Worm (Caenorhabditis elegans) whole organism, L1 larva: Measurements from ENCODE around the gene F54F2.9.

ENCODE experiments used
- C04F5.9 ChIP-seq: sonication (generic microtip); optimal IDR thresholded peaks from 2 replicates; lab custom pipeline; 2016; ENCODE audit warnings: missing genetic modification characterization, missing compliant biosample characterization
- F16B12.6 ChIP-seq: fragments of 150-350 bp; optimal IDR thresholded peaks from 2 replicates; lab custom pipeline; 2014; ENCODE audit warnings: missing biosample characterization, missing genetic modification characterization
- Y116A8C.19 ChIP-seq: sonication (generic microtip); optimal IDR thresholded peaks from 2 replicates; lab custom pipeline; 2016; ENCODE audit warnings: missing compliant biosample characterization, missing genetic modification characterization, borderline replicate concordance
- aha-1 ChIP-seq: fragments of 150-350 bp; optimal IDR thresholded peaks from 2 replicates; lab custom pipeline; 2014; ENCODE audit warnings: missing biosample characterization, missing genetic modification characterization
- alr-1 ChIP-seq: fragments of 200-800 bp; sonication (Bioruptor generic); optimal IDR thresholded peaks from 2 replicates; lab custom pipeline; 2018; ENCODE audit warnings: borderline replicate concordance, mild to moderate bottlenecking, missing genetic modification characterization, missing compliant biosample characterization
- ama-1 ChIP-seq: fragments of 150-350 bp; optimal IDR thresholded peaks from 2 replicates; lab custom pipeline; 2014
- blmp-1 ChIP-seq: fragments of 150-350 bp; optimal IDR thresholded peaks from 2 replicates; lab custom pipeline; 2014; ENCODE audit warnings: missing biosample characterization, missing genetic modification characterization
- ceh-88 ChIP-seq: fragments of 200-800 bp; sonication (Bioruptor generic); IDR thresholded peaks from 2 replicates; pipeline ENCODE4 v1.3.6; 2022; ENCODE audit warnings: missing genetic modification characterization, missing compliant biosample characterization
- dsc-1 ChIP-seq: sonication (generic microtip); optimal IDR thresholded peaks from 2 replicates; lab custom pipeline; 2016; ENCODE audit warnings: mild to moderate bottlenecking, missing genetic modification characterization, missing compliant biosample characterization
- egl-13 ChIP-seq: sonication (generic microtip); optimal IDR thresholded peaks from 2 replicates; lab custom pipeline; 2016; ENCODE audit warnings: missing genotype, missing genetic modification reagents, missing genetic modification characterization, missing compliant biosample characterization
- fkh-8 ChIP-seq: sonication (generic microtip); optimal IDR thresholded peaks from 2 replicates; lab custom pipeline; 2016; ENCODE audit warnings: mild to moderate bottlenecking, missing genetic modification characterization, missing compliant biosample characterization
- hpl-2 ChIP-seq: fragments of 150-350 bp; optimal IDR thresholded peaks from 2 replicates; lab custom pipeline; 2014; ENCODE audit warnings: missing biosample characterization, missing genetic modification reagents, missing genetic modification characterization
- isw-1 ChIP-seq: fragments of 200-800 bp; sonication (Bioruptor generic); IDR thresholded peaks from 2 replicates; pipeline ENCODE4 v1.3.6; 2022; ENCODE audit warnings: missing genetic modification characterization, missing compliant biosample characterization
- jun-1 ChIP-seq: fragments of 150-350 bp; optimal IDR thresholded peaks from 2 replicates; lab custom pipeline; 2014; ENCODE audit warnings: missing biosample characterization, missing genetic modification reagents, missing genetic modification characterization
- lin-15B ChIP-seq: fragments of 150-350 bp; sonication (generic microtip); optimal IDR thresholded peaks from 3 replicates; lab custom pipeline; 2014; ENCODE audit warnings: missing biosample characterization, missing genetic modification characterization
- lin-35 ChIP-seq, 2 experiments: fragments of 150-350 bp; optimal IDR thresholded peaks; 2 replicates each; lab custom pipeline; 2014; ENCODE audit warnings: missing biosample characterization in 2 of 2, missing genetic modification characterization in 2 of 2, missing genetic modification reagents in 2 of 2
- lin-39 ChIP-seq: fragments of 150-350 bp; optimal IDR thresholded peaks from 2 replicates; lab custom pipeline; 2014; ENCODE audit warnings: missing biosample characterization, missing genetic modification reagents, missing genetic modification characterization
- mdl-1 ChIP-seq, 2 experiments: fragments of 150-350 bp; optimal IDR thresholded peaks; 2 replicates each; lab custom pipeline; 2014 to 2017; ENCODE audit warnings: missing biosample characterization in 2 of 2, missing genetic modification characterization in 2 of 2, inconsistent platforms in 1 of 2
- nhr-12 ChIP-seq: sonication (generic microtip); optimal IDR thresholded peaks from 2 replicates; lab custom pipeline; 2017; ENCODE audit warnings: missing biosample characterization, missing genetic modification characterization
- nhr-237 ChIP-seq: fragments of 150-350 bp; optimal IDR thresholded peaks from 2 replicates; lab custom pipeline; 2014; ENCODE audit warnings: missing biosample characterization, missing genetic modification characterization
- nhr-28 ChIP-seq: fragments of 150-350 bp; optimal IDR thresholded peaks from 2 replicates; lab custom pipeline; 2014; ENCODE audit warnings: missing biosample characterization, missing genetic modification characterization
- nhr-71 ChIP-seq: sonication (generic microtip); optimal IDR thresholded peaks from 2 replicates; lab custom pipeline; 2016; ENCODE audit warnings: mild to moderate bottlenecking, missing genetic modification characterization, moderate library complexity, missing compliant biosample characterization
- nhr-76 ChIP-seq: sonication (generic microtip); optimal IDR thresholded peaks from 2 replicates; lab custom pipeline; 2017; ENCODE audit warnings: missing biosample characterization, missing genetic modification characterization
- nhr-90 ChIP-seq: sonication (generic microtip); optimal IDR thresholded peaks from 2 replicates; lab custom pipeline; 2016; ENCODE audit warnings: mild to moderate bottlenecking, missing genetic modification characterization, missing compliant biosample characterization; ENCODE audit not compliant: poor library complexity
- pqm-1 ChIP-seq: sonication (generic microtip); optimal IDR thresholded peaks from 3 replicates; lab custom pipeline; 2017; ENCODE audit warnings: missing biosample characterization, missing genetic modification characterization
- rnt-1 ChIP-seq: sonication (generic microtip); optimal IDR thresholded peaks from 2 replicates; lab custom pipeline; 2016; ENCODE audit warnings: mild to moderate bottlenecking, missing genetic modification characterization, moderate library complexity, missing compliant biosample characterization
- skn-1 ChIP-seq: fragments of 150-350 bp; optimal IDR thresholded peaks from 2 replicates; lab custom pipeline; 2014; ENCODE audit warnings: missing biosample characterization, missing genetic modification characterization
- snpc-4 ChIP-seq: fragments of 150-350 bp; optimal IDR thresholded peaks from 2 replicates; lab custom pipeline; 2014; ENCODE audit warnings: missing biosample characterization, missing genetic modification characterization
- sox-4 ChIP-seq: sonication (generic microtip); optimal IDR thresholded peaks from 2 replicates; lab custom pipeline; 2016; ENCODE audit warnings: missing genetic modification characterization, missing compliant biosample characterization
- swsn-7 ChIP-seq: sonication (generic microtip); optimal IDR thresholded peaks from 2 replicates; lab custom pipeline; 2016; ENCODE audit warnings: missing genetic modification characterization, missing compliant biosample characterization
- tlp-1 ChIP-seq: fragments of 150-350 bp; optimal IDR thresholded peaks from 2 replicates; lab custom pipeline; 2014; ENCODE audit warnings: missing biosample characterization, missing genetic modification characterization
- unc-30 ChIP-seq: sonication (generic microtip); optimal IDR thresholded peaks from 2 replicates; lab custom pipeline; 2017; ENCODE audit warnings: missing biosample characterization, missing genetic modification characterization
- zip-4 ChIP-seq: fragments of 200-800 bp; sonication (Bioruptor generic); optimal IDR thresholded peaks from 2 replicates; lab custom pipeline; 2018; ENCODE audit warnings: mild to moderate bottlenecking, missing genetic modification characterization, moderate library complexity, missing compliant biosample characterization
- ztf-11 ChIP-seq, 2 experiments: sonication (generic microtip); optimal IDR thresholded peaks; 2 replicates each; lab custom pipeline; 2016 to 2017; ENCODE audit warnings: missing genetic modification characterization in 2 of 2, missing biosample characterization in 1 of 2, missing compliant biosample characterization in 1 of 2
- ztf-4 ChIP-seq: fragments of 150-350 bp; optimal IDR thresholded peaks from 2 replicates; lab custom pipeline; 2014; ENCODE audit warnings: missing biosample characterization, missing genetic modification characterization

F54F2.9 gene

ce11 chrIII:8845114-8845513 lies 18.1 kb upstream of the F54F2.9 start, which contains the start of gene F44E2.6:
F44E2.6 (minus strand) TSS chrIII:8845214.
- no peak for TF ChIP-seq lin-15B
- TF ChIP-seq snpc-4 (tag; lab: Kevin White, UChicago): no peak
- TF ChIP-seq C04F5.9 (tag; lab: Kevin White, UChicago): no peak
- no peak for TF ChIP-seq nhr-237 (tag; lab: Kevin White, UChicago)
- TF ChIP-seq nhr-12 (tag; lab: Kevin White, UChicago): no peak
- no peak for TF ChIP-seq nhr-28 (tag; lab: Kevin White, UChicago)
- no peak for TF ChIP-seq alr-1 (tag; lab: Kevin White, UChicago)
- TF ChIP-seq ztf-4: no peak
- no peak for TF ChIP-seq ztf-11 (tag; optimal IDR thresholded peaks at IDR 0.05; lab: Kevin White, UChicago)

- TF ChIP-seq blmp-1 (tag; lab: Kevin White, UChicago) (peak; percentile 81), ama-1 (lab: Kevin White, UChicago) (no peak)
Observed at ce11 chrIII:8844137-8844536, 17.1 kb upstream of the F54F2.9 start.

ce11 chrIII:8839813-8840212 lies 12.8 kb upstream of the F54F2.9 start:
- TF ChIP-seq blmp-1 (tag; lab: Kevin White, UChicago): peak; percentile 73
- no peak for TF ChIP-seq tlp-1 (tag; lab: Kevin White, UChicago)

ce11 chrIII:8838075-8838474 lies 11.0 kb upstream of the F54F2.9 start, which contains the start of gene F44E2.4:
F44E2.4 (minus strand) TSS chrIII:8838424.
- TF ChIP-seq Y116A8C.19 (tag; lab: Kevin White, UChicago) (no peak), aha-1 (tag; lab: Kevin White, UChicago) (no peak), F16B12.6 (tag; lab: Kevin White, UChicago) (no peak), jun-1 (tag; lab: Kevin White, UChicago) (no peak), pqm-1 (tag; lab: Kevin White, UChicago) (no peak), ceh-88 (no peak), isw-1 (no peak), sox-4 (tag; lab: Kevin White, UChicago) (no peak), snpc-4 (tag; lab: Kevin White, UChicago) (no peak), rnt-1 (tag; lab: Kevin White, UChicago) (no peak)

ce11 chrIII:8831059-8831750 lies 4.2 kb upstream of the F54F2.9 start, which contains the start of gene F44E2.10:
F44E2.10 (minus strand) TSS chrIII:8831109.
- TF ChIP-seq swsn-7: no peak
- TF ChIP-seq snpc-4 (tag; lab: Kevin White, UChicago): no peak
- no peak for TF ChIP-seq mdl-1 (tag; optimal IDR thresholded peaks at IDR 0.05; lab: Kevin White, UChicago)
- no peak for TF ChIP-seq lin-39 (tag; lab: Kevin White, UChicago)
- no peak for TF ChIP-seq fkh-8 (tag; lab: Kevin White, UChicago)
- no peak for TF ChIP-seq dsc-1 (tag; lab: Kevin White, UChicago)
- no peak for TF ChIP-seq nhr-90
- TF ChIP-seq ztf-11 (tag; optimal IDR thresholded peaks at IDR 0.05; lab: Kevin White, UChicago): no peak
- no peak for TF ChIP-seq Y116A8C.19 (tag; lab: Kevin White, UChicago)
- TF ChIP-seq lin-35 (GFP tag; optimal IDR thresholded peaks at IDR 0.05; lab: Kevin White, UChicago): no peak
- TF ChIP-seq unc-30 (tag; lab: Kevin White, UChicago): no peak
- TF ChIP-seq skn-1: no peak
- no peak for TF ChIP-seq nhr-76 (tag; lab: Kevin White, UChicago)
- no peak for TF ChIP-seq sox-4 (tag; lab: Kevin White, UChicago)
- TF ChIP-seq egl-13: no peak
- no peak for TF ChIP-seq nhr-71 (tag; lab: Kevin White, UChicago)
- no peak for TF ChIP-seq hpl-2 (GFP tag; lab: Kevin White, UChicago)
- no peak for TF ChIP-seq zip-4 (GFP tag; lab: Kevin White, UChicago)
- TF ChIP-seq F16B12.6 (tag; lab: Kevin White, UChicago): no peak
- TF ChIP-seq, all 84 proteins: peak for 0
